Worm (Caenorhabditis elegans): Measurements from ENCODE around the gene B0353.1.

The B0353.1 gene

ce11 chrIII:623754-624153, 68.0 kb downstream of the B0353.1 start:
- TF ChIP-seq madf-9 (GFP tag; conservative IDR thresholded peaks at IDR 0.05) (peak; percentile 58; the same call in 1 of the 2 replicates), spr-1 (tag; optimal IDR thresholded peaks at IDR 0.05) (peak; percentile 53), dve-1 (tag; optimal IDR thresholded peaks at IDR 0.05; ENCODE audit: insufficient read depth) (peak; percentile 99), tag-97 (GFP tag; IDR thresholded peaks at IDR 0.05) (no peak), hlh-30 (tag; optimal IDR thresholded peaks at IDR 0.05; ENCODE audit: insufficient read depth) (peak; percentile 98), daf-8 (GFP tag; IDR thresholded peaks at IDR 0.05) (no peak), mep-1 (tag; optimal IDR thresholded peaks at IDR 0.05) (peak; percentile 94), egl-27 (tag; optimal IDR thresholded peaks at IDR 0.05) (peak; percentile 26), hif-1 (tag; optimal IDR thresholded peaks at IDR 0.05) (peak in 1 of 2 experiments; percentile 81), T20F7.1 (GFP tag; optimal IDR thresholded peaks at IDR 0.05) (no peak), madf-5 (GFP tag; IDR thresholded peaks at IDR 0.05) (no peak), T26A8.4 (GFP tag; IDR thresholded peaks at IDR 0.05) (peak; percentile 66; the same call in 1 of the 2 replicates), R02D3.7 (tag; optimal IDR thresholded peaks at IDR 0.05) (no peak), ztf-11 (tag; optimal IDR thresholded peaks at IDR 0.05) (no peak), aly-2 (tag; optimal IDR thresholded peaks at IDR 0.05) (no peak), dpl-1 (GFP tag; optimal IDR thresholded peaks at IDR 0.05) (peak; percentile 51), daf-19 (GFP tag; conservative IDR thresholded peaks at IDR 0.05) (no peak), lin-38 (GFP tag; IDR thresholded peaks at IDR 0.05) (peak; percentile 65), lsy-2 (tag; optimal IDR thresholded peaks at IDR 0.05) (peak; percentile 57 to 80), nhr-10 (tag; optimal IDR thresholded peaks at IDR 0.05) (no peak), zip-2 (tag; optimal IDR thresholded peaks at IDR 0.05) (no peak), nhr-28 (tag; optimal IDR thresholded peaks at IDR 0.05) (peak; percentile 98), pha-4 (GFP tag; IDR thresholded peaks at IDR 0.05) (peak; percentile 78), pha-4 (tag; optimal IDR thresholded peaks at IDR 0.05) (no peak), Y48G9A.11 (GFP tag; IDR thresholded peaks at IDR 0.05) (no peak), daf-12 (tag; optimal IDR thresholded peaks at IDR 0.05) (no peak), rbr-2 (tag; optimal IDR thresholded peaks at IDR 0.05) (peak; percentile 80), F10B5.3 (tag; optimal IDR thresholded peaks at IDR 0.05) (no peak), Y5F2A.4 (GFP tag; optimal IDR thresholded peaks at IDR 0.05) (no peak), hlh-11 (tag; optimal IDR thresholded peaks at IDR 0.05) (peak; percentile 99), duxl-1 (tag; optimal IDR thresholded peaks at IDR 0.05; ENCODE audit: poor library complexity) (peak; percentile 42), F44E2.7 (GFP tag; IDR thresholded peaks at IDR 0.05) (no peak), unc-39 (tag; optimal IDR thresholded peaks at IDR 0.05) (no peak), D1046.2 (GFP tag; IDR thresholded peaks at IDR 0.05) (no peak), daf-16 (GFP tag; optimal IDR thresholded peaks at IDR 0.05) (peak; percentile 38 to 55), daf-16 (tag; optimal IDR thresholded peaks at IDR 0.05) (peak; percentile 95), aha-1 (tag) (peak; percentile 99), gei-8 (GFP tag; optimal IDR thresholded peaks at IDR 0.05) (peak; percentile 63), php-3 (GFP tag; IDR thresholded peaks at IDR 0.05) (peak; percentile 93), hmg-1.1 (GFP tag; IDR thresholded peaks at IDR 0.05) (peak; percentile 91), ceh-20 (GFP tag; IDR thresholded peaks at IDR 0.05) (peak; percentile 86), mes-2 (tag; optimal IDR thresholded peaks at IDR 0.05; ENCODE audit: poor library complexity, severe bottlenecking) (peak; percentile 65), tra-1 (GFP tag; IDR thresholded peaks at IDR 0.05) (peak; percentile 77), saeg-2 (GFP tag; IDR thresholded peaks at IDR 0.05) (0 out of 2 replicates have a peak, but pooled peaks have one; percentile 31), pqm-1 (tag; optimal IDR thresholded peaks at IDR 0.05) (peak; percentile 97), lin-1 (GFP tag; IDR thresholded peaks at IDR 0.05) (peak; percentile 73; the same call in 1 of the 2 replicates), mxl-3 (GFP tag; optimal IDR thresholded peaks at IDR 0.05) (peak; percentile 98), ceh-62 (tag; optimal IDR thresholded peaks at IDR 0.05) (no peak), fkh-10 (GFP tag; optimal IDR thresholded peaks at IDR 0.05) (peak; percentile 25), egl-43 (GFP tag; IDR thresholded peaks at IDR 0.05) (peak; percentile 63; the same call in 1 of the 2 replicates), dmd-9 (GFP tag; IDR thresholded peaks at IDR 0.05) (0 out of 2 replicates have a peak, but pooled peaks have one; percentile 17)
